Worm (Caenorhabditis elegans) whole organism, L1 larva: ENCODE data around the gene ubc-20.

Experiments
- C16A3.4 ChIP-seq: fragments of 150-350 bp; optimal IDR thresholded peaks from 2 replicates; lab custom pipeline; 2014; ENCODE audit warnings: missing biosample characterization, missing genetic modification characterization
- C34B4.2 ChIP-seq: sonication (generic microtip); optimal IDR thresholded peaks from 2 replicates; lab custom pipeline; 2017; ENCODE audit warnings: mild to moderate bottlenecking, missing genetic modification characterization, missing compliant biosample characterization
- Y116A8C.19 ChIP-seq: sonication (generic microtip); optimal IDR thresholded peaks from 2 replicates; lab custom pipeline; 2016; ENCODE audit warnings: missing compliant biosample characterization, missing genetic modification characterization, borderline replicate concordance
- aha-1 ChIP-seq: fragments of 150-350 bp; optimal IDR thresholded peaks from 2 replicates; lab custom pipeline; 2014; ENCODE audit warnings: missing biosample characterization, missing genetic modification characterization
- alr-1 ChIP-seq: fragments of 200-800 bp; sonication (Bioruptor generic); optimal IDR thresholded peaks from 2 replicates; lab custom pipeline; 2018; ENCODE audit warnings: borderline replicate concordance, mild to moderate bottlenecking, missing genetic modification characterization, missing compliant biosample characterization
- aly-2 ChIP-seq: fragments of 150-350 bp; optimal IDR thresholded peaks from 2 replicates; lab custom pipeline; 2014; ENCODE audit warnings: missing biosample characterization, missing genetic modification characterization
- ceh-63 ChIP-seq: fragments of 200-800 bp; sonication (Bioruptor generic); optimal IDR thresholded peaks from 2 replicates; lab custom pipeline; 2018; ENCODE audit warnings: mild to moderate bottlenecking, missing genetic modification characterization, missing compliant biosample characterization
- ceh-8 ChIP-seq: fragments of 200-800 bp; sonication (Bioruptor generic); optimal IDR thresholded peaks from 2 replicates; lab custom pipeline; 2018; ENCODE audit warnings: mild to moderate bottlenecking, missing genetic modification characterization, moderate library complexity, missing compliant biosample characterization
- dpl-1 ChIP-seq, 3 experiments: fragments of 150-350 bp in 2 of 3; sonication (generic microtip) in 1 of 3; optimal IDR thresholded peaks; 2 replicates each; lab custom pipeline; 2014 to 2017; ENCODE audit warnings: missing biosample characterization in 3 of 3, missing genetic modification characterization in 3 of 3, missing genetic modification reagents in 3 of 3
- efl-3 ChIP-seq: fragments of 200-800 bp; sonication (Bioruptor generic); optimal IDR thresholded peaks from 2 replicates; lab custom pipeline; 2018; ENCODE audit warnings: mild to moderate bottlenecking, missing genetic modification characterization, missing compliant biosample characterization
- egl-27 ChIP-seq, 2 experiments: fragments of 150-350 bp in 1 of 2; sonication (generic microtip); optimal IDR thresholded peaks; 3 replicates each; lab custom pipeline; 2017 to 2018; ENCODE audit warnings: missing biosample characterization in 2 of 2, missing genetic modification characterization in 2 of 2, missing genetic modification reagents in 2 of 2
- elt-2 ChIP-seq: sonication (generic microtip); optimal IDR thresholded peaks from 2 replicates; lab custom pipeline; 2016; ENCODE audit warnings: missing genetic modification characterization, mild to moderate bottlenecking, inconsistent platforms, missing compliant biosample characterization, missing genetic modification reagents
- ets-5 ChIP-seq: fragments of 200-800 bp; sonication (Bioruptor generic); IDR thresholded peaks from 2 replicates; pipeline ENCODE4 v1.3.6; 2022; ENCODE audit warnings: missing genetic modification characterization, missing compliant biosample characterization
- fkh-4 ChIP-seq: sonication (generic microtip); optimal IDR thresholded peaks from 2 replicates; lab custom pipeline; 2016; ENCODE audit warnings: missing compliant biosample characterization, missing genetic modification characterization, borderline replicate concordance
- fkh-8 ChIP-seq: sonication (generic microtip); optimal IDR thresholded peaks from 2 replicates; lab custom pipeline; 2016; ENCODE audit warnings: mild to moderate bottlenecking, missing genetic modification characterization, missing compliant biosample characterization
- grh-1 ChIP-seq: fragments of 200-800 bp; sonication (Bioruptor generic); IDR thresholded peaks from 2 replicates; pipeline ENCODE4 v1.3.6; 2022; ENCODE audit warnings: missing genetic modification reagents, missing genetic modification characterization, missing compliant biosample characterization
- hlh-17 ChIP-seq: fragments of 200-800 bp; sonication (Bioruptor generic); optimal IDR thresholded peaks from 2 replicates; lab custom pipeline; 2018; ENCODE audit warnings: missing genetic modification characterization, mild to moderate bottlenecking, missing compliant biosample characterization, moderate library complexity, borderline replicate concordance
- irx-1 ChIP-seq: sonication (generic microtip); optimal IDR thresholded peaks from 2 replicates; lab custom pipeline; 2016; ENCODE audit warnings: missing genetic modification characterization, missing compliant biosample characterization
- jun-1 ChIP-seq: fragments of 150-350 bp; optimal IDR thresholded peaks from 2 replicates; lab custom pipeline; 2014; ENCODE audit warnings: missing biosample characterization, missing genetic modification reagents, missing genetic modification characterization
- lin-14 ChIP-seq: fragments of 200-800 bp; sonication (Bioruptor generic); optimal IDR thresholded peaks from 2 replicates; lab custom pipeline; 2018; ENCODE audit warnings: mild to moderate bottlenecking, missing genetic modification characterization, moderate library complexity, missing compliant biosample characterization
- lin-35 ChIP-seq, 2 experiments: fragments of 150-350 bp; optimal IDR thresholded peaks; 2 replicates each; lab custom pipeline; 2014; ENCODE audit warnings: missing biosample characterization in 2 of 2, missing genetic modification characterization in 2 of 2, missing genetic modification reagents in 2 of 2
- lin-39 ChIP-seq: fragments of 150-350 bp; optimal IDR thresholded peaks from 2 replicates; lab custom pipeline; 2014; ENCODE audit warnings: missing biosample characterization, missing genetic modification reagents, missing genetic modification characterization
- lsy-2 ChIP-seq, 2 experiments: fragments of 150-350 bp; optimal IDR thresholded peaks; 2 replicates each; lab custom pipeline; 2014; ENCODE audit warnings: missing biosample characterization in 2 of 2, missing genetic modification characterization in 2 of 2
- mab-9 ChIP-seq: fragments of 200-800 bp; sonication (Bioruptor generic); IDR thresholded peaks from 2 replicates; pipeline ENCODE4 v1.3.6; 2022; ENCODE audit warnings: missing genetic modification reagents, missing genetic modification characterization, missing compliant biosample characterization
- mep-1 ChIP-seq: fragments of 150-350 bp; optimal IDR thresholded peaks from 2 replicates; lab custom pipeline; 2014; ENCODE audit warnings: missing biosample characterization, missing genetic modification characterization
- nhr-11 ChIP-seq: fragments of 150-350 bp; optimal IDR thresholded peaks from 2 replicates; lab custom pipeline; 2014; ENCODE audit warnings: missing biosample characterization, missing genetic modification characterization
- nhr-28 ChIP-seq: fragments of 150-350 bp; optimal IDR thresholded peaks from 2 replicates; lab custom pipeline; 2014; ENCODE audit warnings: missing biosample characterization, missing genetic modification characterization
- nhr-71 ChIP-seq: sonication (generic microtip); optimal IDR thresholded peaks from 2 replicates; lab custom pipeline; 2016; ENCODE audit warnings: mild to moderate bottlenecking, missing genetic modification characterization, moderate library complexity, missing compliant biosample characterization
- nhr-76 ChIP-seq: sonication (generic microtip); optimal IDR thresholded peaks from 2 replicates; lab custom pipeline; 2017; ENCODE audit warnings: missing biosample characterization, missing genetic modification characterization
- nhr-84 ChIP-seq: sonication (generic microtip); optimal IDR thresholded peaks from 2 replicates; lab custom pipeline; 2017; ENCODE audit warnings: missing biosample characterization, missing genetic modification characterization
- nhr-90 ChIP-seq: sonication (generic microtip); optimal IDR thresholded peaks from 2 replicates; lab custom pipeline; 2016; ENCODE audit warnings: mild to moderate bottlenecking, missing genetic modification characterization, missing compliant biosample characterization; ENCODE audit not compliant: poor library complexity
- pag-3 ChIP-seq: sonication (generic microtip); optimal IDR thresholded peaks from 2 replicates; lab custom pipeline; 2017; ENCODE audit warnings: missing genetic modification characterization, mild to moderate bottlenecking, missing compliant biosample characterization, antibody characterized with exemption, borderline replicate concordance; ENCODE audit not compliant: insufficient read depth
- pqm-1 ChIP-seq: sonication (generic microtip); optimal IDR thresholded peaks from 3 replicates; lab custom pipeline; 2017; ENCODE audit warnings: missing biosample characterization, missing genetic modification characterization
- sox-4 ChIP-seq: sonication (generic microtip); optimal IDR thresholded peaks from 2 replicates; lab custom pipeline; 2016; ENCODE audit warnings: missing genetic modification characterization, missing compliant biosample characterization
- tbx-2 ChIP-seq: sonication (generic microtip); optimal IDR thresholded peaks from 2 replicates; lab custom pipeline; 2016; ENCODE audit warnings: missing genetic modification characterization, missing compliant biosample characterization
- tlp-1 ChIP-seq: fragments of 150-350 bp; optimal IDR thresholded peaks from 2 replicates; lab custom pipeline; 2014; ENCODE audit warnings: missing biosample characterization, missing genetic modification characterization

Gene ubc-20

DNA sequence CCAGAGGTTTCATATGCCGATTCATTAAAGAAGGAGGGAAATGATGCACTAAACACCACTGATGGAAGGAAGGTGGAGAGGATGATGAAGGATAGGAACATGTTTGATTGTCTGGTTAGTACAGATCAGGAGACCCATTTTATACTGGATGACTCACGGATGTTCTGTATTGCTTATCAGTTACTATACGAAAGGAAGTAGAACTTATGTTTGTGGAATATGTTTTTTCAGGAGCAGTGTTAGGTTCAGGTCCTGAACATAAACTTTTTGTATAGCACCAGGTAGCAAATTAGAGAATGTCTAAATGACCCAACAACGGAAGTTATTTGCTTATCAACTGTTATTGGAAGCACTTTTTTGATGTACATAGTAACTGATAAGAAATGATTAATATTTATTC, 12.9 kb upstream of the ubc-20 start, which contains the start of gene clec-148:
Gene clec-148 (minus strand): TSS at position 101 of the 400 bp plus-strand sequence.
- TF ChIP-seq tbx-2 (no peak), aha-1 (no peak), irx-1 (no peak), C16A3.4 (tag; lab: Kevin White, UChicago) (no peak), aly-2 (tag; lab: Kevin White, UChicago) (no peak), efl-3 (no peak)

DNA sequence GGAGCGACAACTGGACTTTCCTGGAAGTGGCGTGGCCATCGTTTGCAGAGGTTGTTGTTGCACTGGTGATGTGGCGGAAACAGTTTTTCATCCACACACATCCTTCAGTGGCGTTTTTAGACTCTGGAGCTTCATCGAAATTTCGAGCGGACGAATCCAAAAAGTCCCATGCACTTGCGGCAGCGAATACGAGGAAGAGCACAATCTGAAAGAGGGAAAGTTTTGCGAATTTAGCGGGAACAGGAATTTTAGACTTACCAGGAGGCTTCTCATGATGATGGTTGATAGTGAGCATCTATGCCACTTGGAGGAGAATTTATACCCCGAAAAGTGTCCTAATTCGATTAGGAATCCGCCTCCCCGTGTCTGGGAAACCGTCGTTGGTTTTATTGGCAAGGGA, 10.9 kb upstream of the ubc-20 start, which contains the start of gene F40G9.14:
Gene F40G9.14 (minus strand): TSS at position 101 of the 400 bp plus-strand sequence.
- no peak for TF ChIP-seq tlp-1 (tag; lab: Kevin White, UChicago)
- TF ChIP-seq nhr-71 = no peak
- no peak for TF ChIP-seq alr-1 (tag; lab: Kevin White, UChicago)
- TF ChIP-seq nhr-84 (tag; lab: Kevin White, UChicago) = no peak
- TF ChIP-seq nhr-76 (tag; lab: Kevin White, UChicago) = no peak
- TF ChIP-seq lin-39 (tag; lab: Kevin White, UChicago) = no peak
- TF ChIP-seq dpl-1 (GFP tag; optimal IDR thresholded peaks at IDR 0.05; lab: Kevin White, UChicago) = no peak
- no peak for TF ChIP-seq mep-1 (tag; lab: Kevin White, UChicago)
- TF ChIP-seq jun-1 (tag; lab: Kevin White, UChicago) = no peak
- no peak for TF ChIP-seq fkh-8 (tag; lab: Kevin White, UChicago)
- no peak for TF ChIP-seq elt-2
- TF ChIP-seq nhr-90 (tag; lab: Kevin White, UChicago) = no peak
- no peak for TF ChIP-seq hlh-17 (GFP tag; lab: Kevin White, UChicago)
- no peak for TF ChIP-seq ceh-8
- TF ChIP-seq lin-14 (GFP tag; lab: Kevin White, UChicago) = no peak
- no peak for TF ChIP-seq sox-4 (tag; lab: Kevin White, UChicago)
- TF ChIP-seq, all 84 proteins: peak for 0

DNA sequence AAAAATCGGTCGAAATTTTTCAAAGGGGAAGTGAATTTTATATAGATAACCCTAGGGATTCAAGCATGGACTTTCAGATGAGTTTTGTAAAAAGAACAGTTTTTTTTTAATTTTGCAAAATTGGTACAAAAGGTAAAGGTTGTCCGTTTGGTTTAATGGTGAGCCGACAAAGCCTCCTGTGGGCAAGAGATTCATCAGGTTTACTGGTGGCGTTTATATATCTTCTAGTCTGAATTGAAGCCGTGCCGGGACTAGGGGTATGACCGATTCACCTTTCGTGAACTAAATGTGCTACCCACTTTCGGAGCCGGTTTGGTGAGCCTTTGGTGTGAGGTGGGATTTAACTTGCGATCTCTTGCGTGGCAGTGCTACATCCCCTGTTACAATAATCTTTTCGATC, 10.5 kb upstream of the ubc-20 start:
- no peak for TF ChIP-seq tbx-2

DNA sequence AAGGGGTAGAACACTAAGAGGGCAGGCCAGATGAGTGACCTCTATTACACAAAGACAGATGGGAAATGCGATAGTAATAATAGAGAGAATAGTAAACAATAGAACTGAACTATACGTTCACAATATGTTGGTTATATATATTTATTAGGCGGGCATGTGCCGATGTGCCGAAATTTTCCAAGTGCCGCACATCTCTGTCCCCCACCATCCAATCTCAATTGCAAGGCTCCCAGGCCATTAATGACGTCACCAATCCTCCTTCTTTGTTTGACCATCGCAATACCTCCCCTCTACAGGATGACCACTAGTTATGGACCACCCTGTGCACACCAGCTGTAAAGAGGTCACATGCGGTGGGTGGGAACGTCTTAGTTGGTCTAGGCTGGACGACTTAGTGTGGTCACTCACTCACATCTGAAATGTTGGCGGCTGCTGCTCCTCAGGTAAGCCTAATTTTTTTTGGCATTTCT, 9.5 kb upstream of the ubc-20 start, which contains the start of gene F40G9.6:
Gene F40G9.6 (plus strand): TSS at position 420 of the 470 bp plus-strand sequence.
- TF ChIP-seq grh-1 (no peak), lin-35 (GFP tag; optimal IDR thresholded peaks at IDR 0.05; lab: Kevin White, UChicago) (no peak), Y116A8C.19 (tag; lab: Kevin White, UChicago) (no peak), ceh-8 (no peak), mab-9 (GFP tag; lab: Robert Waterston, UW) (no peak), fkh-4 (tag; lab: Kevin White, UChicago) (no peak), nhr-90 (tag; lab: Kevin White, UChicago) (no peak), efl-3 (no peak), pag-3 (tag; lab: Kevin White, UChicago) (no peak), lsy-2 (tag; optimal IDR thresholded peaks at IDR 0.05; lab: Kevin White, UChicago) (no peak), nhr-28 (tag; lab: Kevin White, UChicago) (no peak), aly-2 (tag; lab: Kevin White, UChicago) (no peak), egl-27 (tag; optimal IDR thresholded peaks at IDR 0.05; lab: Kevin White, UChicago) (no peak), C34B4.2 (tag; lab: Kevin White, UChicago) (no peak)

DNA sequence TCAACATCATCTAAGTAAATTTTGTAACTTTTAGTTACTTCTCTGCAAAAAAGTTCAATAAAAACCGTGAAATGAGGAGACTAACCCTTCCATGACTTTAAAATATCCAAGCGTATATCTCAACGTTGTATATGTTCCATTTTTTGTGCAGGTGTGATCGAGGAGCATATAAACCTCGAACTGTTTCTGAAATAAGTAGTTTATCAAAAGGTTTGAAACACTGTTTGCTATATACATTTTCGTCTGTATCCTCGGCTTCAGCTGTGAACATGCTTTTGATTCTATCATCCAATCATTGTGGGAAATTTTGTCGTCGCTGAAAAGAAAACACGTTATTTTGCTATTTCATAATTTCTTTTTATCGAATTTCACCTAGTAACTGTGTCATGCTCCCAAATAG, 7.7 kb upstream of the ubc-20 start, which contains the start of gene F40G9.5:
Gene F40G9.5 (plus strand): TSS at position 301 of the 400 bp plus-strand sequence.
- no peak for TF ChIP-seq nhr-28 (tag; lab: Kevin White, UChicago)
- no peak for TF ChIP-seq aha-1
- no peak for TF ChIP-seq ceh-63
- TF ChIP-seq pqm-1 (tag; lab: Kevin White, UChicago) = no peak
- no peak for TF ChIP-seq mab-9 (GFP tag; lab: Robert Waterston, UW)
- TF ChIP-seq tbx-2 = no peak
- no peak for TF ChIP-seq nhr-90 (tag; lab: Kevin White, UChicago)
- no peak for TF ChIP-seq ets-5 (GFP tag; lab: Robert Waterston, UW)
- TF ChIP-seq nhr-76 (tag; lab: Kevin White, UChicago) = no peak
- no peak for TF ChIP-seq nhr-11 (tag; lab: Kevin White, UChicago)
- TF ChIP-seq, all 84 proteins: peak for 0
